Worm (Caenorhabditis elegans) whole organism, mixed stage, embryonic: ENCODE measurements around the gene cest-6.

Experiments
- M03D4.4 ChIP-seq: sonication (generic microtip); optimal IDR thresholded peaks from 2 replicates; lab custom pipeline; 2017; ENCODE audit warnings: mild to moderate bottlenecking, missing genetic modification characterization, missing compliant biosample characterization
- bed-3 ChIP-seq: fragments of 200-800 bp; sonication (Bioruptor generic); optimal IDR thresholded peaks from 3 replicates; lab custom pipeline; 2018; ENCODE audit warnings: mild to moderate bottlenecking, missing genetic modification characterization, moderate library complexity, missing compliant biosample characterization
- blmp-1 ChIP-seq: fragments of 150-350 bp; optimal IDR thresholded peaks from 2 replicates; lab custom pipeline; 2014; ENCODE audit warnings: missing biosample characterization, missing genetic modification characterization
- ceh-43 ChIP-seq: fragments of 200-800 bp; sonication (Bioruptor generic); optimal IDR thresholded peaks from 2 replicates; lab custom pipeline; 2018; ENCODE audit warnings: mild to moderate bottlenecking, missing genetic modification characterization, moderate library complexity, missing compliant biosample characterization
- ceh-83 ChIP-seq: fragments of 200-800 bp; sonication (Bioruptor generic); optimal IDR thresholded peaks from 2 replicates; lab custom pipeline; 2018; ENCODE audit warnings: mild to moderate bottlenecking, missing genetic modification characterization, missing compliant biosample characterization
- ces-1 ChIP-seq: fragments of 150-350 bp; optimal IDR thresholded peaks from 2 replicates; lab custom pipeline; 2014; ENCODE audit warnings: missing biosample characterization, missing genetic modification reagents, missing genetic modification characterization
- cnd-1 ChIP-seq: fragments of 200-800 bp; sonication (Bioruptor generic); optimal IDR thresholded peaks from 2 replicates; lab custom pipeline; 2018; ENCODE audit warnings: mild to moderate bottlenecking, missing genetic modification characterization, missing compliant biosample characterization
- drap-1 ChIP-seq: fragments of 200-800 bp; sonication (Bioruptor generic); optimal IDR thresholded peaks from 3 replicates; lab custom pipeline; 2018; ENCODE audit warnings: mild to moderate bottlenecking, missing genetic modification characterization, missing compliant biosample characterization
- elt-1 ChIP-seq: sonication (generic microtip); optimal IDR thresholded peaks from 2 replicates; lab custom pipeline; 2017; ENCODE audit warnings: missing genetic modification characterization, mild to moderate bottlenecking, missing compliant biosample characterization, antibody characterized with exemption, moderate library complexity, borderline replicate concordance; ENCODE audit not compliant: insufficient read depth
- flh-1 ChIP-seq: fragments of 200-800 bp; sonication (Bioruptor generic); optimal IDR thresholded peaks from 2 replicates; lab custom pipeline; 2018; ENCODE audit warnings: mild to moderate bottlenecking, missing genetic modification characterization, moderate library complexity, missing compliant biosample characterization
- ham-2 ChIP-seq: fragments of 200-800 bp; sonication (Bioruptor generic); optimal IDR thresholded peaks from 2 replicates; lab custom pipeline; 2018; ENCODE audit warnings: mild to moderate bottlenecking, missing genetic modification characterization, missing compliant biosample characterization
- hlh-1 ChIP-seq: fragments of 150-350 bp; optimal IDR thresholded peaks from 2 replicates; lab custom pipeline; 2014; ENCODE audit warnings: missing biosample characterization, missing genetic modification reagents, missing genetic modification characterization
- lin-13 ChIP-seq: fragments of 150-350 bp; optimal IDR thresholded peaks from 2 replicates; lab custom pipeline; 2014; ENCODE audit warnings: missing biosample characterization, missing genetic modification characterization
- lin-32 ChIP-seq: fragments of 200-800 bp; sonication (Bioruptor generic); optimal IDR thresholded peaks from 2 replicates; lab custom pipeline; 2018; ENCODE audit warnings: mild to moderate bottlenecking, missing genetic modification characterization, missing compliant biosample characterization
- lsy-2 ChIP-seq: fragments of 150-350 bp; optimal IDR thresholded peaks from 2 replicates; lab custom pipeline; 2014; ENCODE audit warnings: missing biosample characterization, missing genetic modification characterization
- mep-1 ChIP-seq: fragments of 150-350 bp; optimal IDR thresholded peaks from 2 replicates; lab custom pipeline; 2017; ENCODE audit warnings: missing biosample characterization, missing genetic modification reagents, missing genetic modification characterization, inconsistent platforms
- mls-2 ChIP-seq: sonication (generic microtip); optimal IDR thresholded peaks from 2 replicates; lab custom pipeline; 2016; ENCODE audit warnings: mild to moderate bottlenecking, missing genetic modification characterization, moderate library complexity, missing compliant biosample characterization
- nhr-12 ChIP-seq: fragments of 150-350 bp; optimal IDR thresholded peaks from 2 replicates; lab custom pipeline; 2014; ENCODE audit warnings: missing biosample characterization, missing genetic modification characterization
- nhr-2 ChIP-seq: fragments of 150-350 bp; optimal IDR thresholded peaks from 2 replicates; lab custom pipeline; 2014; ENCODE audit warnings: missing biosample characterization, missing genetic modification characterization
- nhr-237 ChIP-seq: fragments of 150-350 bp; optimal IDR thresholded peaks from 2 replicates; lab custom pipeline; 2014; ENCODE audit warnings: missing biosample characterization, missing genetic modification characterization
- nhr-28 ChIP-seq: fragments of 150-350 bp; optimal IDR thresholded peaks from 2 replicates; lab custom pipeline; 2014; ENCODE audit warnings: missing biosample characterization, missing genetic modification characterization
- nhr-76 ChIP-seq: sonication (generic microtip); optimal IDR thresholded peaks from 2 replicates; lab custom pipeline; 2017; ENCODE audit warnings: missing biosample characterization, missing genetic modification characterization
- pha-4 ChIP-seq: fragments of 150-350 bp; optimal IDR thresholded peaks from 2 replicates; lab custom pipeline; 2018; ENCODE audit warnings: missing biosample characterization, missing genetic modification reagents, missing genetic modification characterization
- sem-2 ChIP-seq: fragments of 200-800 bp; sonication (Bioruptor generic); optimal IDR thresholded peaks from 2 replicates; lab custom pipeline; 2018; ENCODE audit warnings: mild to moderate bottlenecking, missing genetic modification characterization, missing compliant biosample characterization
- snpc-4 ChIP-seq: fragments of 150-350 bp; optimal IDR thresholded peaks from 2 replicates; lab custom pipeline; 2014; ENCODE audit warnings: missing biosample characterization, missing genetic modification characterization
- sptf-1 ChIP-seq: sonication (generic microtip); optimal IDR thresholded peaks from 2 replicates; lab custom pipeline; 2017; ENCODE audit warnings: mild to moderate bottlenecking, missing genetic modification characterization, moderate library complexity, missing compliant biosample characterization
- tbx-8 ChIP-seq: fragments of 200-800 bp; sonication (Bioruptor generic); optimal IDR thresholded peaks from 2 replicates; lab custom pipeline; 2018; ENCODE audit warnings: mild to moderate bottlenecking, missing genetic modification characterization, moderate library complexity, missing compliant biosample characterization
- unc-120 ChIP-seq: sonication (generic microtip); optimal IDR thresholded peaks from 2 replicates; lab custom pipeline; 2017; ENCODE audit warnings: missing genetic modification characterization, missing compliant biosample characterization; ENCODE audit not compliant: poor library complexity, severe bottlenecking
- unc-62 ChIP-seq: fragments of 150-350 bp; optimal IDR thresholded peaks from 2 replicates; lab custom pipeline; 2014; ENCODE audit warnings: missing biosample characterization, missing genetic modification reagents, missing genetic modification characterization
- zip-8 ChIP-seq: fragments of 150-350 bp; optimal IDR thresholded peaks from 2 replicates; lab custom pipeline; 2014; ENCODE audit warnings: missing biosample characterization, missing genetic modification characterization
- ztf-11 ChIP-seq: fragments of 150-350 bp; optimal IDR thresholded peaks from 2 replicates; lab custom pipeline; 2014; ENCODE audit warnings: missing biosample characterization, missing genetic modification characterization

The cest-6 gene

ce11 chrIV:6970271-6970670 is 42.0 kb upstream of the cest-6 start, which contains the start of gene ZK381.8:
Gene ZK381.8, minus strand, starts transcription at chrIV:6970371.
- TF ChIP-seq zip-8 (tag; lab: Kevin White, UChicago) (no peak), elt-1 (no peak), tbx-8 (GFP tag; lab: Kevin White, UChicago) (no peak), nhr-28 (no peak), pha-4 (tag; lab: Kevin White, UChicago) (no peak), flh-1 (GFP tag; lab: Kevin White, UChicago) (no peak), blmp-1 (tag; lab: Kevin White, UChicago) (no peak), unc-120 (no peak), ztf-11 (tag; lab: Kevin White, UChicago) (no peak), ceh-83 (GFP tag; lab: Kevin White, UChicago) (no peak), sptf-1 (no peak), unc-62 (GFP tag; lab: Kevin White, UChicago) (no peak), ceh-43 (GFP tag; lab: Kevin White, UChicago) (no peak), nhr-76 (tag; lab: Kevin White, UChicago) (no peak), lsy-2 (tag; lab: Kevin White, UChicago) (no peak), bed-3 (GFP tag; lab: Kevin White, UChicago) (no peak), lin-32 (GFP tag; lab: Kevin White, UChicago) (no peak), cnd-1 (no peak), lin-13 (tag; lab: Kevin White, UChicago) (no peak), mls-2 (tag; lab: Kevin White, UChicago) (no peak)

- TF ChIP-seq pha-4 (tag; lab: Kevin White, UChicago): no peak
- TF ChIP-seq flh-1 (GFP tag; lab: Kevin White, UChicago): no peak
Observed at ce11 chrIV:6965192-6965591, 36.9 kb upstream of the cest-6 start, which contains the start of gene ZK381.2. Gene ZK381.2, plus strand, starts transcription at chrIV:6965492.

- TF ChIP-seq nhr-28: no peak
- no peak for TF ChIP-seq sem-2
- no peak for TF ChIP-seq blmp-1 (tag; lab: Kevin White, UChicago)
- TF ChIP-seq lin-32 (GFP tag; lab: Kevin White, UChicago): no peak
- TF ChIP-seq hlh-1: no peak
- TF ChIP-seq sptf-1: no peak
- TF ChIP-seq nhr-76 (tag; lab: Kevin White, UChicago): no peak
- no peak for TF ChIP-seq mls-2 (tag; lab: Kevin White, UChicago)
- no peak for TF ChIP-seq zip-8 (tag; lab: Kevin White, UChicago)
- no peak for TF ChIP-seq nhr-237 (tag; lab: Kevin White, UChicago)
- TF ChIP-seq ztf-11 (tag; lab: Kevin White, UChicago): no peak
- TF ChIP-seq drap-1 (GFP tag; lab: Kevin White, UChicago): no peak
- TF ChIP-seq lsy-2 (tag; lab: Kevin White, UChicago): no peak
- TF ChIP-seq pha-4 (tag; lab: Kevin White, UChicago): no peak
- no peak for TF ChIP-seq nhr-2 (tag; lab: Kevin White, UChicago)
Observed at ce11 chrIV:6964508-6964907, 36.2 kb upstream of the cest-6 start, which contains the start of gene B0478.3. Gene B0478.3, minus strand, starts transcription at chrIV:6964608.

ce11 chrIV:6959483-6959882 is 31.2 kb upstream of the cest-6 start:
- TF ChIP-seq unc-62 (GFP tag; lab: Kevin White, UChicago) (no peak), ces-1 (GFP tag; lab: Kevin White, UChicago) (peak; percentile 98)
- TF ChIP-seq, all 35 proteins: peak for 1

ce11 chrIV:6958696-6959095 is 30.4 kb upstream of the cest-6 start:
- TF ChIP-seq nhr-76 (tag; lab: Kevin White, UChicago): no peak
- no peak for TF ChIP-seq hlh-1
- TF ChIP-seq ceh-43 (GFP tag; lab: Kevin White, UChicago): no peak
- no peak for TF ChIP-seq ceh-83 (GFP tag; lab: Kevin White, UChicago)
- TF ChIP-seq ces-1 (GFP tag; lab: Kevin White, UChicago): peak; percentile 37
- no peak for TF ChIP-seq ham-2 (GFP tag; lab: Kevin White, UChicago)
- TF ChIP-seq mls-2 (tag; lab: Kevin White, UChicago): peak; percentile 11
- TF ChIP-seq lin-32 (GFP tag; lab: Kevin White, UChicago): no peak
- TF ChIP-seq lin-13 (tag; lab: Kevin White, UChicago): no peak
- TF ChIP-seq, all 35 proteins: peak for 2

ce11 chrIV:6957341-6957740 is 29.0 kb upstream of the cest-6 start, which contains the start of gene jnk-1:
Gene jnk-1, plus strand, starts transcription at chrIV:6957641.
- TF ChIP-seq M03D4.4 (tag; lab: Kevin White, UChicago) (no peak), snpc-4 (tag; lab: Kevin White, UChicago) (no peak), lin-32 (GFP tag; lab: Kevin White, UChicago) (no peak), unc-62 (GFP tag; lab: Kevin White, UChicago) (no peak), nhr-12 (tag; lab: Kevin White, UChicago) (no peak), sptf-1 (no peak), blmp-1 (tag; lab: Kevin White, UChicago) (no peak), cnd-1 (no peak), mep-1 (tag; lab: Kevin White, UChicago) (no peak)
- TF ChIP-seq, all 35 proteins: peak for 0
